Worm (Caenorhabditis elegans): ENCODE measurements around the gene gpx-5.

ce11 chrX:9553095-9553494 lies 31.4 kb upstream of the gpx-5 start:
- no peak for TF ChIP-seq Y75B8A.6 (GFP tag; IDR thresholded peaks at IDR 0.05)
- no peak for TF ChIP-seq spr-1 (tag; optimal IDR thresholded peaks at IDR 0.05)
- TF ChIP-seq aly-2 (tag; optimal IDR thresholded peaks at IDR 0.05): no peak
- TF ChIP-seq lin-13 (GFP tag; optimal IDR thresholded peaks at IDR 0.05): no peak

All from whole organism, L4 larva.